Worm (Caenorhabditis elegans) whole organism, L1 larva: ENCODE results near the gene ppk-3.

ENCODE experiments used
- pag-3 ChIP-seq: sonication (generic microtip); optimal IDR thresholded peaks from 2 replicates; lab custom pipeline; 2017; ENCODE audit warnings: missing genetic modification characterization, mild to moderate bottlenecking, missing compliant biosample characterization, antibody characterized with exemption, borderline replicate concordance; ENCODE audit not compliant: insufficient read depth
- sox-4 ChIP-seq: sonication (generic microtip); optimal IDR thresholded peaks from 2 replicates; lab custom pipeline; 2016; ENCODE audit warnings: missing genetic modification characterization, missing compliant biosample characterization
- tbx-2 ChIP-seq: sonication (generic microtip); optimal IDR thresholded peaks from 2 replicates; lab custom pipeline; 2016; ENCODE audit warnings: missing genetic modification characterization, missing compliant biosample characterization
- ztf-11 ChIP-seq, 2 experiments: sonication (generic microtip); optimal IDR thresholded peaks; 2 replicates each; lab custom pipeline; 2016 to 2017; ENCODE audit warnings: missing genetic modification characterization in 2 of 2, missing biosample characterization in 1 of 2, missing compliant biosample characterization in 1 of 2

ce11 chrX:12926998-12927397 is 48.4 kb downstream of the ppk-3 start:
- TF ChIP-seq pag-3 (tag; lab: Kevin White, UChicago): no peak
- TF ChIP-seq tbx-2 (tag; lab: Kevin White, UChicago): no peak
- TF ChIP-seq ztf-11 (tag; optimal IDR thresholded peaks at IDR 0.05; lab: Kevin White, UChicago): no peak
- TF ChIP-seq sox-4 (tag; lab: Kevin White, UChicago): no peak
